Fruit fly (Drosophila melanogaster) whole organism, adult: ENCODE results near the gene Rab11.

Experiments used
- CG11617 ChIP-seq: fragments of 200-800 bp; sonication (Bioruptor generic); optimal IDR thresholded peaks from 2 replicates; lab custom pipeline; 2017; ENCODE audit warnings: mild to moderate bottlenecking, missing biosample characterization, missing genetic modification reagents, missing genetic modification characterization
- CG12768 ChIP-seq: fragments of 200-800 bp; sonication (Bioruptor generic); optimal IDR thresholded peaks from 2 replicates; lab custom pipeline; 2017; ENCODE audit warnings: missing biosample characterization, missing genetic modification characterization, mild to moderate bottlenecking, moderate library complexity, missing genetic modification reagents
- CG14711 ChIP-seq: fragments of 200-800 bp; sonication (Bioruptor generic); optimal IDR thresholded peaks from 2 replicates; lab custom pipeline; 2018; ENCODE audit warnings: missing biosample characterization, mild to moderate bottlenecking, missing genetic modification characterization, moderate library complexity
- CG1620 ChIP-seq: fragments of 200-800 bp; sonication (Bioruptor generic); optimal IDR thresholded peaks from 2 replicates; lab custom pipeline; 2016; ENCODE audit warnings: missing biosample characterization, missing genetic modification characterization
- CG33017 ChIP-seq: fragments of 200-800 bp; sonication (Bioruptor generic); optimal IDR thresholded peaks from 2 replicates; lab custom pipeline; 2018; ENCODE audit warnings: missing biosample characterization, mild to moderate bottlenecking, missing genetic modification characterization, moderate library complexity
- CG5204 ChIP-seq: fragments of 200-800 bp; sonication (Bioruptor generic); optimal IDR thresholded peaks from 2 replicates; lab custom pipeline; 2016; ENCODE audit warnings: missing biosample characterization, missing genetic modification characterization
- CG7045 ChIP-seq: fragments of 200-800 bp; sonication (Bioruptor generic); optimal IDR thresholded peaks from 2 replicates; lab custom pipeline; 2017; ENCODE audit warnings: missing biosample characterization, mild to moderate bottlenecking, missing genetic modification characterization
- CG7101 ChIP-seq: fragments of 200-800 bp; sonication (Bioruptor generic); optimal IDR thresholded peaks from 2 replicates; lab custom pipeline; 2018; ENCODE audit warnings: missing biosample characterization, mild to moderate bottlenecking, missing genetic modification characterization, moderate library complexity
- Clk ChIP-seq: fragments of 200-800 bp; sonication (Bioruptor generic); optimal IDR thresholded peaks from 2 replicates; lab custom pipeline; 2017; ENCODE audit warnings: missing biosample characterization, missing genetic modification characterization
- Crg-1 ChIP-seq: fragments of 200-800 bp; sonication (Bioruptor generic); optimal IDR thresholded peaks from 2 replicates; lab custom pipeline; 2016; ENCODE audit warnings: missing biosample characterization, missing genetic modification characterization
- Hr96 ChIP-seq: fragments of 200-800 bp; sonication (Bioruptor generic); optimal IDR thresholded peaks from 2 replicates; lab custom pipeline; 2016; ENCODE audit warnings: missing biosample characterization, missing genetic modification characterization
- Mnt ChIP-seq: fragments of 200-800 bp; sonication (Bioruptor generic); optimal IDR thresholded peaks from 2 replicates; lab custom pipeline; 2016; ENCODE audit warnings: missing biosample characterization, mild to moderate bottlenecking, missing genetic modification characterization
- bab1 ChIP-seq: fragments of 200-800 bp; sonication (Bioruptor generic); optimal IDR thresholded peaks from 3 replicates; lab custom pipeline; 2019; ENCODE audit warnings: missing biosample characterization, mild to moderate bottlenecking, missing genetic modification characterization, moderate library complexity
- cic ChIP-seq: fragments of 200-800 bp; sonication (Bioruptor generic); optimal IDR thresholded peaks from 2 replicates; lab custom pipeline; 2017; ENCODE audit warnings: missing biosample characterization, mild to moderate bottlenecking, missing genetic modification characterization, moderate library complexity
- cnc ChIP-seq, 2 experiments: fragments of >200 bp; optimal IDR thresholded peaks; 2 replicates each; lab custom pipeline; 2017
- kay ChIP-seq: fragments of 200-800 bp; sonication (Bioruptor generic); peaks from one replicate; lab custom pipeline; 2016; ENCODE audit warnings: missing biosample characterization, missing genetic modification characterization, borderline replicate concordance
- ovo ChIP-seq: fragments of 200-800 bp; sonication (Bioruptor generic); optimal IDR thresholded peaks from 2 replicates; lab custom pipeline; 2016; ENCODE audit warnings: missing biosample characterization, missing genetic modification characterization
- pad ChIP-seq: fragments of 200-800 bp; sonication (Bioruptor generic); optimal IDR thresholded peaks from 3 replicates; lab custom pipeline; 2017; ENCODE audit warnings: missing biosample characterization, missing genetic modification characterization, mild to moderate bottlenecking, moderate library complexity, missing genetic modification reagents
- tj ChIP-seq: fragments of 200-800 bp; sonication (Bioruptor generic); optimal IDR thresholded peaks from 3 replicates; lab custom pipeline; 2017; ENCODE audit warnings: missing biosample characterization, mild to moderate bottlenecking, missing genetic modification characterization, moderate library complexity
- toe ChIP-seq: fragments of 200-800 bp; sonication (Bioruptor generic); optimal IDR thresholded peaks from 2 replicates; lab custom pipeline; 2016; ENCODE audit warnings: missing biosample characterization, missing genetic modification characterization

The Rab11 gene

dm6 chr3R:21112742-21113465 lies 1.7 kb downstream of the Rab11 start:
- peak; percentile 75 for TF ChIP-seq CG14711 (tag; lab: Kevin White, UChicago)
- peak; percentile 57 for TF ChIP-seq CG12768 (GFP tag; lab: Kevin White, UChicago)
- peak; percentile 43 for TF ChIP-seq Mnt (GFP tag; lab: Kevin White, UChicago)
- TF ChIP-seq CG11617 (GFP tag; lab: Kevin White, UChicago), result peak; percentile 76
- no peak for TF ChIP-seq kay (GFP tag; lab: Kevin White, UChicago)
- TF ChIP-seq CG33017 (tag; lab: Kevin White, UChicago), result peak; percentile 86
- no peak for TF ChIP-seq toe (GFP tag; lab: Kevin White, UChicago)
- TF ChIP-seq bab1 (GFP tag; lab: Kevin White, UChicago), result peak; percentile 81
- peak; percentile 77 for TF ChIP-seq CG7101
- TF ChIP-seq ovo, result peak; percentile 81
- TF ChIP-seq cic, result peak; percentile 9
- no peak for TF ChIP-seq Hr96
- no peak for TF ChIP-seq pad (GFP tag; lab: Kevin White, UChicago)
- TF ChIP-seq cnc (optimal IDR thresholded peaks at IDR 0.05; lab: Kevin White, UChicago), result no peak
- TF ChIP-seq Clk (GFP tag; lab: Kevin White, UChicago), result no peak
- TF ChIP-seq CG5204 (GFP tag; lab: Kevin White, UChicago), result no peak
- peak; percentile 7 for TF ChIP-seq CG7045 (GFP tag; lab: Kevin White, UChicago)
- peak; percentile 40 for TF ChIP-seq tj (GFP tag; lab: Kevin White, UChicago)
- TF ChIP-seq Crg-1 (GFP tag; lab: Kevin White, UChicago), result peak; percentile 48
- peak; percentile 58 for TF ChIP-seq CG1620 (GFP tag; lab: Kevin White, UChicago)

dm6 chr3R:21116057-21116456 lies 4.8 kb downstream of the Rab11 start, which contains the start of gene ppan:
Gene ppan, plus strand, starts transcription at chr3R:21116254.
- no peak for TF ChIP-seq CG14711 (tag; lab: Kevin White, UChicago)
- peak; percentile 49 for TF ChIP-seq bab1 (GFP tag; lab: Kevin White, UChicago)
- TF ChIP-seq Mnt (GFP tag; lab: Kevin White, UChicago), result peak; percentile 98
- TF ChIP-seq CG5204 (GFP tag; lab: Kevin White, UChicago), result no peak
- TF ChIP-seq tj (GFP tag; lab: Kevin White, UChicago), result no peak
- no peak for TF ChIP-seq cnc (optimal IDR thresholded peaks at IDR 0.05; lab: Kevin White, UChicago)
- no peak for TF ChIP-seq cic
- TF ChIP-seq kay (GFP tag; lab: Kevin White, UChicago), result no peak
- no peak for TF ChIP-seq CG12768 (GFP tag; lab: Kevin White, UChicago)
- TF ChIP-seq toe (GFP tag; lab: Kevin White, UChicago), result no peak
- TF ChIP-seq CG33017 (tag; lab: Kevin White, UChicago), result no peak
- no peak for TF ChIP-seq ovo
- no peak for TF ChIP-seq CG7045 (GFP tag; lab: Kevin White, UChicago)
- TF ChIP-seq CG7101, result peak; percentile 2
- TF ChIP-seq CG11617 (GFP tag; lab: Kevin White, UChicago), result peak; percentile 13
- no peak for TF ChIP-seq CG1620 (GFP tag; lab: Kevin White, UChicago)
- no peak for TF ChIP-seq Hr96
- TF ChIP-seq Clk (GFP tag; lab: Kevin White, UChicago), result no peak
- TF ChIP-seq Crg-1 (GFP tag; lab: Kevin White, UChicago), result no peak

- TF ChIP-seq CG11617 (GFP tag; lab: Kevin White, UChicago) (peak; percentile 9), tj (GFP tag; lab: Kevin White, UChicago) (peak; percentile 31), kay (GFP tag; lab: Kevin White, UChicago) (no peak), CG5204 (GFP tag; lab: Kevin White, UChicago) (no peak), bab1 (GFP tag; lab: Kevin White, UChicago) (no peak), cic (no peak), Mnt (GFP tag; lab: Kevin White, UChicago) (peak; percentile 67), Crg-1 (GFP tag; lab: Kevin White, UChicago) (no peak), CG12768 (GFP tag; lab: Kevin White, UChicago) (peak; percentile 7), Hr96 (no peak), CG1620 (GFP tag; lab: Kevin White, UChicago) (no peak), CG7101 (peak; percentile 32), CG33017 (tag; lab: Kevin White, UChicago) (no peak), CG7045 (GFP tag; lab: Kevin White, UChicago) (no peak)
Observed at dm6 chr3R:21118784-21119183, 7.6 kb downstream of the Rab11 start, which contains the start of gene Bdbt. Gene Bdbt, minus strand, starts transcription at chr3R:21118856.

dm6 chr3R:21124225-21124624 lies 13.0 kb downstream of the Rab11 start:
- TF ChIP-seq pad (GFP tag; lab: Kevin White, UChicago), result no peak
- TF ChIP-seq toe (GFP tag; lab: Kevin White, UChicago), result no peak
- TF ChIP-seq cic, result no peak
- TF ChIP-seq ovo, result no peak
- no peak for TF ChIP-seq kay (GFP tag; lab: Kevin White, UChicago)
- no peak for TF ChIP-seq cnc (optimal IDR thresholded peaks at IDR 0.05; lab: Kevin White, UChicago)
- TF ChIP-seq bab1 (GFP tag; lab: Kevin White, UChicago), result no peak
- TF ChIP-seq CG12768 (GFP tag; lab: Kevin White, UChicago), result no peak
- no peak for TF ChIP-seq CG1620 (GFP tag; lab: Kevin White, UChicago)
- TF ChIP-seq Clk (GFP tag; lab: Kevin White, UChicago), result no peak
- no peak for TF ChIP-seq tj (GFP tag; lab: Kevin White, UChicago)
- TF ChIP-seq Mnt (GFP tag; lab: Kevin White, UChicago), result no peak
- no peak for TF ChIP-seq Hr96
- TF ChIP-seq CG14711 (tag; lab: Kevin White, UChicago), result no peak
- TF ChIP-seq Crg-1 (GFP tag; lab: Kevin White, UChicago), result no peak
- TF ChIP-seq CG5204 (GFP tag; lab: Kevin White, UChicago), result no peak
- TF ChIP-seq CG11617 (GFP tag; lab: Kevin White, UChicago), result no peak
- TF ChIP-seq CG7045 (GFP tag; lab: Kevin White, UChicago), result no peak
- no peak for TF ChIP-seq CG33017 (tag; lab: Kevin White, UChicago)
